Worm (Caenorhabditis elegans) whole organism, L2 larva: ENCODE data around the gene ifet-1.
A peak's percentile ranks its signal among the peaks of the same experiment; 100 is the strongest.

Experiments used
- C34F6.9 ChIP-seq: fragments of 150-350 bp; optimal IDR thresholded peaks from 2 replicates; lab custom pipeline; 2014; ENCODE audit warnings: missing biosample characterization, missing genetic modification characterization
- R02D3.7 ChIP-seq: fragments of 150-350 bp; optimal IDR thresholded peaks from 2 replicates; lab custom pipeline; 2014; ENCODE audit warnings: missing biosample characterization, missing genetic modification characterization
- Y55F3AM.14 ChIP-seq: fragments of 200-800 bp; sonication (Bioruptor generic); optimal IDR thresholded peaks from 2 replicates; lab custom pipeline; 2018; ENCODE audit warnings: mild to moderate bottlenecking, missing genetic modification characterization, missing compliant biosample characterization
- alr-1 ChIP-seq: fragments of 150-350 bp; optimal IDR thresholded peaks from 2 replicates; lab custom pipeline; 2014; ENCODE audit warnings: missing biosample characterization, missing genetic modification characterization
- aly-2 ChIP-seq: fragments of 150-350 bp; optimal IDR thresholded peaks from 2 replicates; lab custom pipeline; 2014; ENCODE audit warnings: missing biosample characterization, missing genetic modification characterization
- ama-1 ChIP-seq: fragments of 150-350 bp; optimal IDR thresholded peaks from 2 replicates; lab custom pipeline; 2018; ENCODE audit warnings: inconsistent platforms
- ceh-16 ChIP-seq: fragments of 150-350 bp; optimal IDR thresholded peaks from 2 replicates; lab custom pipeline; 2014; ENCODE audit warnings: missing biosample characterization, missing genetic modification characterization
- ceh-82 ChIP-seq: fragments of 150-350 bp; optimal IDR thresholded peaks from 2 replicates; lab custom pipeline; 2014; ENCODE audit warnings: missing biosample characterization, missing genetic modification characterization
- crh-2 ChIP-seq: sonication (generic microtip); optimal IDR thresholded peaks from 2 replicates; lab custom pipeline; 2017; ENCODE audit warnings: missing biosample characterization, missing genetic modification characterization
- dmd-4 ChIP-seq: sonication (generic microtip); optimal IDR thresholded peaks from 2 replicates; lab custom pipeline; 2017; ENCODE audit warnings: missing biosample characterization, missing genetic modification characterization
- egl-27 ChIP-seq: sonication (generic microtip); optimal IDR thresholded peaks from 3 replicates; lab custom pipeline; 2017; ENCODE audit warnings: missing biosample characterization, missing genetic modification reagents, missing genetic modification characterization
- elt-3 ChIP-seq: sonication (generic microtip); optimal IDR thresholded peaks from 2 replicates; lab custom pipeline; 2017; ENCODE audit warnings: missing biosample characterization, missing genetic modification characterization
- fos-1 ChIP-seq: fragments of 150-350 bp; optimal IDR thresholded peaks from 2 replicates; lab custom pipeline; 2014; ENCODE audit warnings: missing biosample characterization, missing genetic modification characterization
- gmeb-1 ChIP-seq: fragments of 150-350 bp; optimal IDR thresholded peaks from 2 replicates; lab custom pipeline; 2014; ENCODE audit warnings: missing biosample characterization, missing genetic modification characterization
- lin-39 ChIP-seq: fragments of 150-350 bp; optimal IDR thresholded peaks from 2 replicates; lab custom pipeline; 2014; ENCODE audit warnings: missing biosample characterization, missing genetic modification reagents, missing genetic modification characterization
- lsy-2 ChIP-seq, 2 experiments: fragments of 150-350 bp in 1 of 2; sonication (generic microtip) in 1 of 2; optimal IDR thresholded peaks; 2 replicates each; lab custom pipeline; 2014 to 2017; ENCODE audit warnings: missing biosample characterization in 2 of 2, missing genetic modification characterization in 2 of 2
- mbf-1 ChIP-seq: sonication (generic microtip); optimal IDR thresholded peaks from 2 replicates; lab custom pipeline; 2017; ENCODE audit warnings: missing biosample characterization, missing genetic modification characterization
- nhr-10 ChIP-seq: sonication (generic microtip); optimal IDR thresholded peaks from 2 replicates; lab custom pipeline; 2017; ENCODE audit warnings: missing biosample characterization, missing genetic modification characterization
- nhr-11 ChIP-seq: fragments of 150-350 bp; optimal IDR thresholded peaks from 2 replicates; lab custom pipeline; 2014; ENCODE audit warnings: missing biosample characterization, missing genetic modification characterization
- nhr-12 ChIP-seq: fragments of 150-350 bp; optimal IDR thresholded peaks from 2 replicates; lab custom pipeline; 2014; ENCODE audit warnings: missing biosample characterization, missing genetic modification characterization
- nhr-129 ChIP-seq: fragments of 150-350 bp; optimal IDR thresholded peaks from 2 replicates; lab custom pipeline; 2014; ENCODE audit warnings: missing biosample characterization, missing genetic modification characterization
- nhr-21 ChIP-seq: fragments of 150-350 bp; optimal IDR thresholded peaks from 2 replicates; lab custom pipeline; 2014; ENCODE audit warnings: missing biosample characterization, missing genetic modification characterization
- nhr-23 ChIP-seq: fragments of 150-350 bp; optimal IDR thresholded peaks from 2 replicates; lab custom pipeline; 2014; ENCODE audit warnings: missing biosample characterization, missing genetic modification reagents, missing genetic modification characterization
- nhr-237 ChIP-seq: fragments of 150-350 bp; optimal IDR thresholded peaks from 2 replicates; lab custom pipeline; 2014; ENCODE audit warnings: missing biosample characterization, missing genetic modification characterization
- nhr-25 ChIP-seq: fragments of 150-350 bp; sonication (generic microtip); optimal IDR thresholded peaks from 3 replicates; lab custom pipeline; 2014; ENCODE audit warnings: missing biosample characterization, missing genetic modification characterization
- nhr-6 ChIP-seq: fragments of 150-350 bp; optimal IDR thresholded peaks from 2 replicates; lab custom pipeline; 2014; ENCODE audit warnings: missing biosample characterization, missing genetic modification characterization
- peb-1 ChIP-seq: fragments of 150-350 bp; optimal IDR thresholded peaks from 2 replicates; lab custom pipeline; 2014; ENCODE audit warnings: missing biosample characterization, missing genetic modification characterization
- sma-3 ChIP-seq: sonication (generic microtip); optimal IDR thresholded peaks from 2 replicates; lab custom pipeline; 2016; ENCODE audit warnings: missing genetic modification reagents, missing genetic modification characterization, missing compliant biosample characterization
- sma-9 ChIP-seq, 2 experiments: fragments of 150-350 bp in 1 of 2; sonication (generic microtip) in 1 of 2; optimal IDR thresholded peaks; 2 replicates each; lab custom pipeline; 2014 to 2016; ENCODE audit warnings: missing genetic modification characterization in 2 of 2, mild to moderate bottlenecking in 1 of 2, missing biosample characterization in 1 of 2, missing compliant biosample characterization in 1 of 2, missing genetic modification reagents in 1 of 2, moderate library complexity in 1 of 2
- snpc-4 ChIP-seq: fragments of 150-350 bp; optimal IDR thresholded peaks from 2 replicates; lab custom pipeline; 2014; ENCODE audit warnings: missing biosample characterization, missing genetic modification characterization
- unc-39 ChIP-seq: fragments of 150-350 bp; optimal IDR thresholded peaks from 2 replicates; lab custom pipeline; 2014; ENCODE audit warnings: missing biosample characterization, missing genetic modification characterization
- unc-55 ChIP-seq: fragments of 150-350 bp; sonication (generic microtip); optimal IDR thresholded peaks from 3 replicates; lab custom pipeline; 2014; ENCODE audit warnings: missing biosample characterization, missing genetic modification reagents, missing genetic modification characterization
- unc-62 ChIP-seq: fragments of 150-350 bp; optimal IDR thresholded peaks from 2 replicates; lab custom pipeline; 2014; ENCODE audit warnings: missing biosample characterization, missing genetic modification reagents, missing genetic modification characterization
- zag-1 ChIP-seq: fragments of 150-350 bp; optimal IDR thresholded peaks from 2 replicates; lab custom pipeline; 2014; ENCODE audit warnings: missing biosample characterization, missing genetic modification characterization
- ztf-1 ChIP-seq: fragments of 200-800 bp; sonication (Bioruptor generic); conservative IDR thresholded peaks from 2 replicates; pipeline ENCODE4 v1.3.6; 2022; ENCODE audit warnings: missing genetic modification characterization, missing compliant biosample characterization
- ztf-11 ChIP-seq: sonication (generic microtip); optimal IDR thresholded peaks from 2 replicates; lab custom pipeline; 2017; ENCODE audit warnings: missing biosample characterization, missing genetic modification characterization
- ztf-4 ChIP-seq: fragments of 150-350 bp; optimal IDR thresholded peaks from 2 replicates; lab custom pipeline; 2014; ENCODE audit warnings: missing biosample characterization, missing genetic modification characterization

The ifet-1 gene

DNA sequence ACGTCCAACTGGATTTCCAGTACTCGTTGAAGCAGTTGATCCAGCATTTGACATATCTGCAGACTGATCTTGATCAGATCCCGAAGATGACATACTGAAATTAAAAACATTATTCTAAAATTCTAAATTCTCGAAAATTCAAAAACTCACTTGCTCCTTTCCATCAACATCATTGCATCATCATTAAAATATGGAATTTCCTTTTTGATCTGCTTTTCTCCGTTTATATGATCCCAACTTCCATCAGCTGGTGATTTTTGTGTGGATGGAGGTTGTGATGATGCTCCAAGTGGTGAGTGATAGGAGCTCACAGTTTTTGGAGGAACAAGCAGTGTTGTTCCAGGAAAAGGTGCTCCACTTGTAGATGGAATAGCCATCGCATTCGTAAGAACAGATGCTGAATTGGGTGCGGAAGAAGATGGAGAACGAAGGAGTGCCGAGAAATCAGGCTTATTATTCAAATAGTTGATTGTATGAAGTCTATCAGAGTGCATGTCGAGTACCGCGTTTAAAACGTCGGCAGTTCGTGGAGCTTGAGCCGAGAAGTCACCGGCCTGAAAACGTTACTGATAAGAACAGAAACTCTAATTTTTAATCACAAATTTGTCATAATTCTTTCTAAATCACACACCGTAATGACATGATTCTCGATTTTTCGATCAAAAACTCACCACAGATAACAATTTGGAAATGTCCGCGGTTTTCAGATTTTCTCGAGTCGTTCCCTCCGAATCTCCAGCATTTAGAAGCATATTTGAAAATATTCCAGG, 18.2 kb upstream of the ifet-1 start:
- TF ChIP-seq nhr-10 (no peak), snpc-4 (no peak), aly-2 (tag; lab: Kevin White, UChicago) (no peak), zag-1 (tag; lab: Kevin White, UChicago) (no peak), ztf-1 (GFP tag; lab: Robert Waterston, UW) (no peak), Y55F3AM.14 (GFP tag; lab: Kevin White, UChicago) (no peak), nhr-12 (tag; lab: Kevin White, UChicago) (no peak), nhr-23 (tag; lab: Kevin White, UChicago) (no peak), nhr-237 (tag; lab: Kevin White, UChicago) (no peak), ama-1 (peak; percentile 51), nhr-21 (tag; lab: Kevin White, UChicago) (peak; percentile 40), dmd-4 (tag; lab: Kevin White, UChicago) (no peak), alr-1 (tag; lab: Kevin White, UChicago) (no peak), ztf-11 (no peak), fos-1 (peak; percentile 36), unc-55 (GFP tag; lab: Kevin White, UChicago) (no peak), nhr-129 (tag; lab: Kevin White, UChicago) (no peak), sma-9 (GFP tag; optimal IDR thresholded peaks at IDR 0.05; lab: Kevin White, UChicago) (peak; percentile 22), sma-9 (tag; optimal IDR thresholded peaks at IDR 0.05; lab: Kevin White, UChicago) (no peak), egl-27 (tag; lab: Kevin White, UChicago) (no peak), lsy-2 (tag; optimal IDR thresholded peaks at IDR 0.05; lab: Kevin White, UChicago) (no peak), ztf-4 (no peak)

DNA sequence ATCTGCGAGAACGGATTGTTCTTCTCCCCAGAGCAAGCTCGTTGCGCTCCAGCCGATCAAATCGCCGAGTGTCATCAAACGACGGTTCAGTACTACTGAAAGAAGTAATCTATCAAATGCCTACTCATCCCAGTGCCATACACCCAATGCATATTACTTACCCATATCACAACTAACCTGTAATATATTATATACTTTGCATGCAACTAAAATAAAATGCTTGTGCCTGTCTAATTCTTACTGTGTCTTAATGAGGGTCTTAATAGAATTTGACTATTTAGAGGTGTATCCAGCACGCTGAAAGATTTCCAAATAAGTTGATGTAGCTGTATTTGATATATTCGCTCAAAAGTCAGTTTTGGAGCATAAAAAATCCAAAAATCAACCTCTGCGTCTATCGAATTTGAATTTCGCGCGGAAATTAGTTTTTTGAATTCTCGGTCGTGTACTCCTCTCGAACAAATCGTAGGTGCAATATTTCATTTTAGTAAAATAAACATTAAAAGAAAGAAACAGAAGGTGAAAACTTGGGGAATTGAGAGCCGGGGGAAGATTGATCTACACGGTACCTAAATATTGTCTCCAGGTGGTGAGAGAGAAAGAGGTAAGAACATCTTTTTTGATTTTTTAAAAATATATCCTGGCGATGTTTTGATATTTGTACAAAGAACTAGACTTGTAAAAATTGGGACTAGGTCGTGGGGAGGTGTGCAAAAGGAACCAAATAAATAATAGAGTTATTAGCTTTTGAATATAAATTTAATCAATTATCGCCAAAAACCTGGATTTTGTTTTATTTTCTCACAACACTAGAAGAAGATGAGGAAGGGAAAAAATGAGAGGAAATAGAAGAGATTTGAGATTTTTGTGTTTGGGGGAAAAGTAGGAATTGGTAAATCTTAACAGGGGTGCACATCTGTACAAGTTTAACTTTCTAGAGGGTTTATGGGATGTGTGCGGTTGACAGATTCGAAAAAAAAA, 16.5 kb upstream of the ifet-1 start:
- TF ChIP-seq mbf-1 (tag; lab: Kevin White, UChicago) (no peak), Y55F3AM.14 (GFP tag; lab: Kevin White, UChicago) (peak; percentile 39), nhr-10 (no peak), lsy-2 (tag; optimal IDR thresholded peaks at IDR 0.05; lab: Kevin White, UChicago) (peak in 1 of 2 experiments; percentile 62), nhr-25 (tag; lab: Kevin White, UChicago) (peak; percentile 21), ama-1 (peak; percentile 48), nhr-21 (tag; lab: Kevin White, UChicago) (peak; percentile 59), C34F6.9 (tag; lab: Kevin White, UChicago) (peak; percentile 24)

DNA sequence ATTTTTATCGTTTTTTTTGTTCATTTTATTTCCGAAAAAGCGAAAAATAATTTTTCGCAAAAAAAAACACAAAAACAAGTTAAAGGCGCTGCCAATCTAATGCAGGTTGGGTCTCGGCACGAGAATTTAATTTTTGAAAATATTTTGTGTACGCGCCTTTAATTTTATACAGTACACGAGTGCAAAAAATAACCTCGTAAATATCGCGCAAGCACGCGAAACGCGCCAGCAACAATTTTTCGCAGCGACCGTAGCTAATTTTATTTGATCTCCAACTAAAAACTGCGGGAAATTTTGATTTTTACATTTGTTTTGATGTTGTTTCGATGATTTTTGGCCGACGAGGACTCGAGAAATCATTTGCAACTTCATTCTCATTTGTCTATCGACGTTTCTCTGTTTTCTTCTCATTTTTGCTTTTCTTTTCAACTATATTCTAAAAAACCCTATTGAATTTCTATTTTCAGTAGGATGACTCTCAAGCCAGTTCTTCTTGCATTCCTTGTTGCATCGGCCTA, 14.0 kb upstream of the ifet-1 start, which contains the start of gene cpg-1:
Gene cpg-1, plus strand, starts transcription at position 468 of the 518 bp plus-strand sequence.
- TF ChIP-seq elt-3 (tag; lab: Kevin White, UChicago) (no peak), peb-1 (tag; lab: Kevin White, UChicago) (no peak), aly-2 (tag; lab: Kevin White, UChicago) (no peak), lsy-2 (tag; optimal IDR thresholded peaks at IDR 0.05; lab: Kevin White, UChicago) (no peak), zag-1 (tag; lab: Kevin White, UChicago) (no peak), ama-1 (no peak), crh-2 (no peak), nhr-21 (tag; lab: Kevin White, UChicago) (no peak), unc-62 (GFP tag; lab: Kevin White, UChicago) (no peak), ceh-16 (tag; lab: Kevin White, UChicago) (no peak)
- TF ChIP-seq, all 48 proteins: peak for 0

DNA sequence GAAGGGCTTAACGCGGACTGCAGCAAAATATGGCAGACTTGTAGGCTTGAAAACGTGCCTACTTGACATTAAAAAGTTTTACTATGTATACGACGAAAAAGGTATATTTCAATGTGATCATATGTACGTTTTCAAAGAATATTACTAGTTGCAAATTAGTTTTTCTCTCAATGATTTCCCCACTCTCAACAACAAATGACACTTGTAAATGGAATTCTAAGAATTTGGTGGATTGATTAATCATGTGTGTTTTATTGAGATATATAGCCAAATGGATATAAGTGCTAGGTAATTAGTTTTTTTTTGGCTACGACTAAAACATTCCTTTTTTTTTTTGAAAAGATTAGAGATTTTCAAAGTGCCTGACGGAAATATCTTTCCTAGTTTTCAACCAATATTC, 12.3 kb upstream of the ifet-1 start:
- TF ChIP-seq alr-1 (tag; lab: Kevin White, UChicago) = no peak
- TF ChIP-seq nhr-25 (tag; lab: Kevin White, UChicago) = no peak
- no peak for TF ChIP-seq nhr-10
- TF ChIP-seq ceh-82 = no peak
- TF ChIP-seq ztf-11 = no peak
- no peak for TF ChIP-seq sma-3 (GFP tag; lab: Kevin White, UChicago)
- no peak for TF ChIP-seq nhr-129 (tag; lab: Kevin White, UChicago)
- TF ChIP-seq lin-39 (tag; lab: Kevin White, UChicago) = no peak
- TF ChIP-seq gmeb-1 (tag; lab: Kevin White, UChicago) = no peak
- no peak for TF ChIP-seq unc-62 (GFP tag; lab: Kevin White, UChicago)
- TF ChIP-seq lsy-2 (tag; optimal IDR thresholded peaks at IDR 0.05; lab: Kevin White, UChicago) = peak in 1 of 2 experiments; percentile 30
- peak; percentile 20 for TF ChIP-seq C34F6.9 (tag; lab: Kevin White, UChicago)
- TF ChIP-seq nhr-21 (tag; lab: Kevin White, UChicago) = peak; percentile 36
- TF ChIP-seq R02D3.7 = no peak
- no peak for TF ChIP-seq unc-39 (tag; lab: Kevin White, UChicago)
- TF ChIP-seq dmd-4 (tag; lab: Kevin White, UChicago) = no peak
- TF ChIP-seq ztf-4 = no peak
- TF ChIP-seq nhr-11 (tag; lab: Kevin White, UChicago) = no peak
- TF ChIP-seq nhr-6 (tag; lab: Kevin White, UChicago) = no peak
